Fruit fly (Drosophila melanogaster) whole organism, embryonic: ENCODE results near the gene CG15473.
A peak's percentile ranks its signal among the peaks of the same experiment; 100 is the strongest.

Experiments
- BtbVII ChIP-seq: fragments of 200-800 bp; sonication (Bioruptor generic); optimal IDR thresholded peaks from 3 replicates; lab custom pipeline; 2017; ENCODE audit warnings: missing biosample characterization, mild to moderate bottlenecking, missing genetic modification characterization
- CG10959 ChIP-seq: fragments of 200-800 bp; sonication (Bioruptor generic); IDR thresholded peaks from 2 replicates; pipeline ENCODE4 v1.3.6; 2022; ENCODE audit warnings: missing biosample characterization, missing genetic modification characterization
- CG11504 ChIP-seq: fragments of 200-800 bp; sonication (Bioruptor generic); optimal IDR thresholded peaks from 3 replicates; lab custom pipeline; 2019; ENCODE audit warnings: missing biosample characterization, mild to moderate bottlenecking, missing genetic modification characterization, moderate library complexity
- CG12299 ChIP-seq: fragments of 200-800 bp; sonication (Bioruptor generic); optimal IDR thresholded peaks from 2 replicates; lab custom pipeline; 2018; ENCODE audit warnings: missing biosample characterization, mild to moderate bottlenecking, missing genetic modification characterization
- CG12744 ChIP-seq: fragments of 200-800 bp; sonication (Bioruptor generic); optimal IDR thresholded peaks from 2 replicates; lab custom pipeline; 2016; ENCODE audit warnings: missing biosample characterization, missing genetic modification characterization
- CG13123 ChIP-seq: fragments of 200-800 bp; sonication (Bioruptor generic); optimal IDR thresholded peaks from 2 replicates; lab custom pipeline; 2016; ENCODE audit warnings: missing biosample characterization, missing genetic modification characterization
- CG13424 ChIP-seq: fragments of 200-800 bp; sonication (Bioruptor generic); optimal IDR thresholded peaks from 2 replicates; lab custom pipeline; 2019; ENCODE audit warnings: missing biosample characterization, mild to moderate bottlenecking, missing genetic modification characterization, moderate library complexity
- CG14441 ChIP-seq: fragments of 200-800 bp; sonication (Bioruptor generic); IDR thresholded peaks from 2 replicates; pipeline ENCODE4 v1.3.6; 2022; ENCODE audit warnings: missing biosample characterization, missing genetic modification characterization
- CG1529 ChIP-seq: fragments of 200-800 bp; sonication (Bioruptor generic); optimal IDR thresholded peaks from 3 replicates; lab custom pipeline; 2018; ENCODE audit warnings: missing biosample characterization, missing genetic modification characterization
- CG15479 ChIP-seq: fragments of 200-800 bp; sonication (Bioruptor generic); optimal IDR thresholded peaks from 3 replicates; lab custom pipeline; 2019; ENCODE audit warnings: missing biosample characterization, mild to moderate bottlenecking, missing genetic modification characterization, moderate library complexity
- CG15514 ChIP-seq: fragments of 200-800 bp; sonication (Bioruptor generic); optimal IDR thresholded peaks from 3 replicates; lab custom pipeline; 2017; ENCODE audit warnings: missing biosample characterization, missing genetic modification characterization, mild to moderate bottlenecking, moderate library complexity, missing genetic modification reagents
- CG2120 ChIP-seq: fragments of 200-800 bp; sonication (Bioruptor generic); optimal IDR thresholded peaks from 3 replicates; lab custom pipeline; 2016; ENCODE audit warnings: missing biosample characterization, missing genetic modification characterization
- CG2199 ChIP-seq: fragments of 200-800 bp; sonication (Bioruptor generic); IDR thresholded peaks from 3 replicates; pipeline ENCODE4 v1.3.6; 2022; ENCODE audit warnings: missing biosample characterization, missing genetic modification characterization
- CG2712 ChIP-seq: fragments of 200-800 bp; optimal IDR thresholded peaks from 3 replicates; lab custom pipeline; 2019; ENCODE audit warnings: missing biosample characterization, mild to moderate bottlenecking, missing genetic modification characterization, moderate library complexity
- CG31224 ChIP-seq: fragments of 200-800 bp; sonication (Bioruptor generic); IDR thresholded peaks from 2 replicates; pipeline ENCODE4 v1.3.6; 2022; ENCODE audit warnings: missing biosample characterization, missing genetic modification characterization
- CG32532 ChIP-seq: fragments of 200-800 bp; sonication (Bioruptor generic); IDR thresholded peaks from 2 replicates; pipeline ENCODE4 v1.3.6; 2022; ENCODE audit warnings: missing biosample characterization, missing genetic modification characterization
- CG3726 ChIP-seq: fragments of 200-800 bp; sonication (Bioruptor generic); IDR thresholded peaks from 3 replicates; pipeline ENCODE4, ENCODE4 v1.3.6; 2022; ENCODE audit warnings: missing biosample characterization, missing genetic modification characterization
- CG3995 ChIP-seq: fragments of 200-800 bp; sonication (Bioruptor generic); optimal IDR thresholded peaks from 3 replicates; lab custom pipeline; 2016; ENCODE audit warnings: missing biosample characterization, missing genetic modification characterization
- CG4360 ChIP-seq: fragments of 200-800 bp; sonication (Bioruptor generic); IDR thresholded peaks from 2 replicates; pipeline ENCODE4 v1.3.6; 2022; ENCODE audit warnings: missing biosample characterization, missing genetic modification characterization
- CG5245 ChIP-seq: fragments of 200-800 bp; sonication (Bioruptor generic); optimal IDR thresholded peaks from 3 replicates; lab custom pipeline; 2016; ENCODE audit warnings: missing biosample characterization, missing genetic modification characterization
- CG6254 ChIP-seq: fragments of 200-800 bp; sonication (Bioruptor generic); optimal IDR thresholded peaks from 3 replicates; lab custom pipeline; 2017; ENCODE audit warnings: mild to moderate bottlenecking, missing biosample characterization, missing genetic modification reagents, missing genetic modification characterization
- CG6272 ChIP-seq: fragments of 200-800 bp; sonication (Bioruptor generic); IDR thresholded peaks from 2 replicates; pipeline ENCODE4 v1.3.6; 2022; ENCODE audit warnings: missing biosample characterization, missing genetic modification characterization
- CG7786 ChIP-seq: fragments of 200-800 bp; sonication (Bioruptor generic); optimal IDR thresholded peaks from 2 replicates; lab custom pipeline; 2016; ENCODE audit warnings: missing biosample characterization, missing genetic modification characterization
- Dll ChIP-seq: fragments of 200-800 bp; sonication (Bioruptor generic); IDR thresholded peaks from 4 replicates; pipeline ENCODE4 v1.3.6; 2022; ENCODE audit warnings: missing biosample characterization, missing genetic modification characterization; ENCODE audit not compliant: partially characterized antibody
- ERR ChIP-seq: fragments of 200-800 bp; sonication (Bioruptor generic); optimal IDR thresholded peaks from 2 replicates; lab custom pipeline; 2016; ENCODE audit warnings: missing biosample characterization, missing genetic modification characterization
- Fer1 ChIP-seq: fragments of 200-800 bp; sonication (Bioruptor generic); optimal IDR thresholded peaks from 2 replicates; lab custom pipeline; 2017; ENCODE audit warnings: missing biosample characterization, mild to moderate bottlenecking, missing genetic modification characterization
- Hmr ChIP-seq: fragments of 200-800 bp; sonication (Bioruptor generic); optimal IDR thresholded peaks from 3 replicates; lab custom pipeline; 2017; ENCODE audit warnings: mild to moderate bottlenecking, missing biosample characterization, missing genetic modification reagents, missing genetic modification characterization
- Kr ChIP-seq: fragments of 200-800 bp; sonication (Bioruptor generic); optimal IDR thresholded peaks from 2 replicates; lab custom pipeline; 2017; ENCODE audit warnings: missing biosample characterization, mild to moderate bottlenecking, missing genetic modification characterization
- Mes4 ChIP-seq: fragments of 200-800 bp; sonication (Bioruptor generic); optimal IDR thresholded peaks from 2 replicates; lab custom pipeline; 2016; ENCODE audit warnings: missing biosample characterization, missing genetic modification characterization
- NC2β ChIP-seq: fragments of 200-800 bp; sonication (Bioruptor generic); optimal IDR thresholded peaks from 2 replicates; lab custom pipeline; 2016; ENCODE audit warnings: missing biosample characterization, missing genetic modification characterization
- NK7.1 ChIP-seq: fragments of 200-800 bp; sonication (Bioruptor generic); optimal IDR thresholded peaks from 3 replicates; lab custom pipeline; 2016; ENCODE audit warnings: missing biosample characterization, missing genetic modification characterization
- Nf-YA ChIP-seq: fragments of 200-800 bp; sonication (Bioruptor generic); IDR thresholded peaks from 2 replicates; pipeline ENCODE4 v1.3.6; 2022; ENCODE audit warnings: missing biosample characterization, missing genetic modification characterization
- Opbp ChIP-seq: fragments of 200-800 bp; sonication (Bioruptor generic); IDR thresholded peaks from 3 replicates; pipeline ENCODE4 v1.3.6; 2022; ENCODE audit warnings: missing biosample characterization, missing genetic modification characterization; ENCODE audit not compliant: partially characterized antibody
- Rfx ChIP-seq: fragments of 200-800 bp; sonication (Bioruptor generic); IDR thresholded peaks from 2 replicates; pipeline ENCODE4 v1.3.6; 2022; ENCODE audit warnings: missing biosample characterization, missing genetic modification characterization
- Sox102F ChIP-seq: fragments of 200-800 bp; sonication (Bioruptor generic); optimal IDR thresholded peaks from 2 replicates; lab custom pipeline; 2018; ENCODE audit warnings: missing biosample characterization, mild to moderate bottlenecking, missing genetic modification characterization, moderate library complexity
- amos ChIP-seq: fragments of 200-800 bp; sonication (Bioruptor generic); IDR thresholded peaks from 2 replicates; pipeline ENCODE4 v1.3.6; 2022; ENCODE audit warnings: missing biosample characterization, missing genetic modification characterization; ENCODE audit not compliant: partially characterized antibody
- crol ChIP-seq: fragments of 200-800 bp; sonication (Bioruptor generic); IDR thresholded peaks from 2 replicates; pipeline ENCODE4 v1.3.6; 2022; ENCODE audit warnings: missing biosample characterization, missing genetic modification characterization
- gce ChIP-seq: fragments of 200-800 bp; sonication (Bioruptor generic); IDR thresholded peaks from 3 replicates; pipeline ENCODE4 v1.3.6; 2022; ENCODE audit warnings: missing biosample characterization, missing genetic modification characterization
- insv ChIP-seq, 2 experiments: fragments of 200-800 bp; sonication (Bioruptor generic); optimal IDR thresholded peaks; 3 replicates each; lab custom pipeline; 2016 to 2018; ENCODE audit warnings: missing biosample characterization in 2 of 2, missing genetic modification characterization in 2 of 2
- knrl ChIP-seq: fragments of 200-800 bp; sonication (Bioruptor generic); IDR thresholded peaks from 3 replicates; pipeline ENCODE4 v1.3.6; 2022; ENCODE audit warnings: missing biosample characterization, missing genetic modification characterization; ENCODE audit not compliant: partially characterized antibody
- lbe ChIP-seq: fragments of 200-800 bp; sonication (Bioruptor generic); optimal IDR thresholded peaks from 2 replicates; lab custom pipeline; 2016; ENCODE audit warnings: missing biosample characterization, mild to moderate bottlenecking, missing genetic modification characterization
- nau ChIP-seq: fragments of 200-800 bp; sonication (Bioruptor generic); optimal IDR thresholded peaks from 3 replicates; lab custom pipeline; 2017; ENCODE audit warnings: missing biosample characterization, mild to moderate bottlenecking, missing genetic modification characterization, missing genetic modification reagents
- pho ChIP-seq: fragments of 200-800 bp; sonication (Bioruptor generic); optimal IDR thresholded peaks from 2 replicates; lab custom pipeline; 2016; ENCODE audit warnings: missing biosample characterization, missing genetic modification characterization
- phol ChIP-seq: fragments of 200-800 bp; sonication (Bioruptor generic); optimal IDR thresholded peaks from 3 replicates; lab custom pipeline; 2018; ENCODE audit warnings: missing biosample characterization, mild to moderate bottlenecking, missing genetic modification characterization, moderate library complexity
- sima ChIP-seq: fragments of 200-800 bp; sonication (Bioruptor generic); optimal IDR thresholded peaks from 2 replicates; lab custom pipeline; 2016; ENCODE audit warnings: missing biosample characterization, missing genetic modification characterization
- slbo ChIP-seq: fragments of 200-800 bp; sonication (Bioruptor generic); IDR thresholded peaks from 2 replicates; pipeline ENCODE4 v1.3.6; 2022; ENCODE audit warnings: missing biosample characterization, missing genetic modification characterization
- sob ChIP-seq: fragments of 200-800 bp; sonication (Bioruptor generic); IDR thresholded peaks from 2 replicates; pipeline ENCODE4 v1.3.6; 2022; ENCODE audit warnings: missing biosample characterization, missing genetic modification characterization
- ssp ChIP-seq: fragments of 200-800 bp; sonication (Bioruptor generic); IDR thresholded peaks from 2 replicates; pipeline ENCODE4 v1.3.6; 2022; ENCODE audit warnings: missing biosample characterization, missing genetic modification characterization
- vnd ChIP-seq: fragments of 200-800 bp; sonication (Bioruptor generic); IDR thresholded peaks from 3 replicates; pipeline ENCODE4 v1.3.6; 2022; ENCODE audit warnings: missing biosample characterization, missing genetic modification characterization; ENCODE audit not compliant: partially characterized antibody

CG15473 gene

dm6 chrX:4687778-4688399 is 33.6 kb upstream of the CG15473 start, which contains the start of gene ctp (continued):
- peak; percentile 66; the same call in 2 of the 3 replicates for TF ChIP-seq vnd (GFP tag; lab: Robert Waterston, UW)
- TF ChIP-seq CG13123 (GFP tag; lab: Kevin White, UChicago): no peak
- TF ChIP-seq sima: no peak
- peak; percentile 52 for TF ChIP-seq Fer1 (GFP tag; lab: Kevin White, UChicago)
- TF ChIP-seq slbo (GFP tag; lab: Robert Waterston, UW): peak; percentile 70
- no peak for TF ChIP-seq gce
- no peak; the same call in 1 of the 2 replicates for TF ChIP-seq CG14441 (GFP tag; lab: Robert Waterston, UW)
- TF ChIP-seq BtbVII: peak; percentile 25
- peak; percentile 38 for TF ChIP-seq knrl (GFP tag; lab: Robert Waterston, UW)
- no peak for TF ChIP-seq CG5245 (GFP tag; lab: Kevin White, UChicago)
- peak; percentile 40 for TF ChIP-seq amos
- TF ChIP-seq CG12299 (tag; lab: Kevin White, UChicago): no peak
- peak; percentile 74; the same call in 3 of the 4 replicates for TF ChIP-seq Dll (GFP tag; lab: Robert Waterston, UW)
- peak; percentile 57; the same call in 1 of the 2 replicates for TF ChIP-seq CG32532 (GFP tag; lab: Robert Waterston, UW)
- TF ChIP-seq CG7786 (GFP tag; lab: Kevin White, UChicago): peak; percentile 30
- TF ChIP-seq sob (GFP tag; lab: Robert Waterston, UW): 0 out of 2 replicates have a peak, but pooled peaks have one; percentile 27
- peak; percentile 26 for TF ChIP-seq CG6254
- TF ChIP-seq CG6272 (GFP tag; lab: Robert Waterston, UW): 0 out of 2 replicates have a peak, but pooled peaks have one; percentile 25
- no peak for TF ChIP-seq CG3726 (GFP tag; lab: Robert Waterston, UW)
- no peak for TF ChIP-seq CG1529 (GFP tag; lab: Kevin White, UChicago)
- peak; percentile 21 for TF ChIP-seq lbe
- no peak for TF ChIP-seq NK7.1
- no peak for TF ChIP-seq CG10959 (GFP tag; lab: Robert Waterston, UW)
- peak; percentile 68 for TF ChIP-seq CG3995
- peak; percentile 41 for TF ChIP-seq phol (tag; lab: Kevin White, UChicago)
- peak; percentile 46 for TF ChIP-seq CG15514
- peak; percentile 65 for TF ChIP-seq Rfx (GFP tag; lab: Robert Waterston, UW)
- peak; percentile 24 for TF ChIP-seq NC2β (GFP tag; lab: Kevin White, UChicago)
- TF ChIP-seq crol (GFP tag; lab: Robert Waterston, UW): no peak
- peak; percentile 37 for TF ChIP-seq CG11504 (tag; lab: Kevin White, UChicago)
- no peak for TF ChIP-seq CG31224
- peak; percentile 55 for TF ChIP-seq pho (GFP tag; lab: Kevin White, UChicago)
- peak; percentile 49 for TF ChIP-seq CG13424 (tag; lab: Kevin White, UChicago)
- TF ChIP-seq Hmr (GFP tag; lab: Kevin White, UChicago): peak; percentile 57
- TF ChIP-seq CG12744: no peak
- peak in 1 of 2 experiments; percentile 24 for TF ChIP-seq insv (GFP tag; optimal IDR thresholded peaks at IDR 0.05; lab: Kevin White, UChicago)
- peak; percentile 34 for TF ChIP-seq ERR (GFP tag; lab: Kevin White, UChicago)
- TF ChIP-seq Nf-YA (GFP tag; lab: Robert Waterston, UW): peak; percentile 88
- peak; percentile 42 for TF ChIP-seq nau (GFP tag; lab: Kevin White, UChicago)
- no peak for TF ChIP-seq CG4360 (GFP tag; lab: Robert Waterston, UW)
- peak; percentile 58 for TF ChIP-seq Opbp (GFP tag; lab: Robert Waterston, UW)
- peak; percentile 80 for TF ChIP-seq CG2120
- TF ChIP-seq Mes4 (GFP tag; lab: Kevin White, UChicago): no peak
- no peak for TF ChIP-seq CG2199
- no peak for TF ChIP-seq ssp (GFP tag; lab: Robert Waterston, UW)
- no peak for TF ChIP-seq CG15479 (GFP tag; lab: Kevin White, UChicago)
- peak; percentile 48 for TF ChIP-seq CG2712 (tag; lab: Kevin White, UChicago)
- TF ChIP-seq Sox102F: peak; percentile 21
- TF ChIP-seq Kr (GFP tag; lab: Kevin White, UChicago): no peak
